Fruit fly (Drosophila melanogaster) whole organism, embryonic: ENCODE data around the gene hang.

Source experiments
- Asciz ChIP-seq: fragments of 200-800 bp; sonication (Bioruptor generic); optimal IDR thresholded peaks from 2 replicates; lab custom pipeline; 2017; ENCODE audit warnings: missing biosample characterization, mild to moderate bottlenecking, missing genetic modification characterization, missing genetic modification reagents
- B-H1 ChIP-seq: fragments of 200-800 bp; sonication (Bioruptor generic); IDR thresholded peaks from 3 replicates; pipeline ENCODE4 v1.3.6; 2022; ENCODE audit warnings: missing biosample characterization, missing genetic modification characterization
- BtbVII ChIP-seq: fragments of 200-800 bp; sonication (Bioruptor generic); optimal IDR thresholded peaks from 3 replicates; lab custom pipeline; 2017; ENCODE audit warnings: missing biosample characterization, mild to moderate bottlenecking, missing genetic modification characterization
- CG1024 ChIP-seq: fragments of 200-800 bp; sonication (Bioruptor generic); IDR thresholded peaks from 2 replicates; pipeline ENCODE4 v1.3.6; 2022; ENCODE audit warnings: missing biosample characterization, missing genetic modification characterization
- CG10462 ChIP-seq: fragments of 200-800 bp; sonication (Bioruptor generic); optimal IDR thresholded peaks from 2 replicates; lab custom pipeline; 2016; ENCODE audit warnings: missing biosample characterization, missing genetic modification characterization
- CG12219 ChIP-seq: fragments of 200-800 bp; sonication (Bioruptor generic); optimal IDR thresholded peaks from 3 replicates; lab custom pipeline; 2018; ENCODE audit warnings: missing biosample characterization, mild to moderate bottlenecking, missing genetic modification characterization
- CG13424 ChIP-seq: fragments of 200-800 bp; sonication (Bioruptor generic); optimal IDR thresholded peaks from 2 replicates; lab custom pipeline; 2019; ENCODE audit warnings: missing biosample characterization, mild to moderate bottlenecking, missing genetic modification characterization, moderate library complexity
- CG1529 ChIP-seq: fragments of 200-800 bp; sonication (Bioruptor generic); optimal IDR thresholded peaks from 3 replicates; lab custom pipeline; 2018; ENCODE audit warnings: missing biosample characterization, missing genetic modification characterization
- CG1603 ChIP-seq: fragments of 200-800 bp; sonication (Bioruptor generic); optimal IDR thresholded peaks from 2 replicates; lab custom pipeline; 2019; ENCODE audit warnings: missing biosample characterization, mild to moderate bottlenecking, missing genetic modification characterization, moderate library complexity
- CG1647 ChIP-seq: fragments of 200-800 bp; sonication (Bioruptor generic); optimal IDR thresholded peaks from 3 replicates; lab custom pipeline; 2016; ENCODE audit warnings: missing biosample characterization, missing genetic modification characterization
- CG18011 ChIP-seq: fragments of 200-800 bp; sonication (Bioruptor generic); optimal IDR thresholded peaks from 2 replicates; lab custom pipeline; 2017; ENCODE audit warnings: missing biosample characterization, missing genetic modification characterization, mild to moderate bottlenecking, moderate library complexity, missing genotype
- CG18599 ChIP-seq: fragments of 200-800 bp; sonication (Bioruptor generic); optimal IDR thresholded peaks from 3 replicates; lab custom pipeline; 2017; ENCODE audit warnings: missing biosample characterization, missing genetic modification characterization, mild to moderate bottlenecking, moderate library complexity, missing genetic modification reagents
- CG2678 ChIP-seq: fragments of 200-800 bp; sonication (Bioruptor generic); optimal IDR thresholded peaks from 3 replicates; lab custom pipeline; 2019; ENCODE audit warnings: missing biosample characterization, mild to moderate bottlenecking, missing genetic modification characterization, moderate library complexity
- CG2875 ChIP-seq: fragments of 200-800 bp; sonication (Bioruptor generic); optimal IDR thresholded peaks from 2 replicates; lab custom pipeline; 2017; ENCODE audit warnings: missing biosample characterization, mild to moderate bottlenecking, missing genetic modification characterization, missing genetic modification reagents
- CG31365 ChIP-seq: fragments of 200-800 bp; sonication (Bioruptor generic); optimal IDR thresholded peaks from 2 replicates; lab custom pipeline; 2018; ENCODE audit warnings: missing biosample characterization, mild to moderate bottlenecking, missing genetic modification characterization
- CG3281 ChIP-seq: fragments of 200-800 bp; sonication (Bioruptor generic); optimal IDR thresholded peaks from 3 replicates; lab custom pipeline; 2017; ENCODE audit warnings: missing biosample characterization, mild to moderate bottlenecking, missing genetic modification characterization
- CG33557 ChIP-seq: fragments of 200-800 bp; sonication (Bioruptor generic); optimal IDR thresholded peaks from 2 replicates; lab custom pipeline; 2019; ENCODE audit warnings: missing biosample characterization, mild to moderate bottlenecking, missing genetic modification characterization, moderate library complexity
- CG5180 ChIP-seq: fragments of 200-800 bp; sonication (Bioruptor generic); optimal IDR thresholded peaks from 3 replicates; lab custom pipeline; 2017; ENCODE audit warnings: missing biosample characterization, missing genetic modification characterization, mild to moderate bottlenecking, moderate library complexity, missing genetic modification reagents
- CG6689 ChIP-seq: fragments of 200-800 bp; sonication (Bioruptor generic); IDR thresholded peaks from 2 replicates; pipeline ENCODE4 v1.3.6; 2022; ENCODE audit warnings: missing biosample characterization, missing genetic modification characterization
- CG6765 ChIP-seq: fragments of 200-800 bp; sonication (Bioruptor generic); optimal IDR thresholded peaks from 3 replicates; lab custom pipeline; 2017; ENCODE audit warnings: missing biosample characterization, mild to moderate bottlenecking, missing genetic modification characterization
- CG7839 ChIP-seq: fragments of 200-800 bp; sonication (Bioruptor generic); optimal IDR thresholded peaks from 3 replicates; lab custom pipeline; 2018; ENCODE audit warnings: missing biosample characterization, mild to moderate bottlenecking, missing genetic modification characterization, moderate library complexity
- CG8290 ChIP-seq, 3 experiments: fragments of 200-800 bp; sonication (Bioruptor generic); optimal IDR thresholded peaks; 2 replicates each; lab custom pipeline; 2016 to 2019; ENCODE audit warnings: missing biosample characterization in 3 of 3, missing genetic modification characterization in 3 of 3, mild to moderate bottlenecking in 2 of 3, moderate library complexity in 1 of 3
- CkIIα-i1 ChIP-seq: fragments of 200-800 bp; sonication (Bioruptor generic); IDR thresholded peaks from 2 replicates; pipeline ENCODE4 v1.3.6; 2022; ENCODE audit warnings: missing biosample characterization, missing genetic modification characterization
- D ChIP-seq, 2 experiments: fragments of 200-800 bp in 1 of 2; fragments of >200 bp in 1 of 2; sonication (Bioruptor generic) in 1 of 2; optimal IDR thresholded peaks; 2 replicates in 1 of 2; 3 replicates in 1 of 2; lab custom pipeline; 2017; ENCODE audit warnings: mild to moderate bottlenecking in 1 of 2, missing biosample characterization in 1 of 2, missing genetic modification characterization in 1 of 2, missing genetic modification reagents in 1 of 2
- Dip3 ChIP-seq: fragments of 200-800 bp; sonication (Bioruptor generic); optimal IDR thresholded peaks from 3 replicates; lab custom pipeline; 2016; ENCODE audit warnings: missing biosample characterization, missing genetic modification characterization
- Fer3 ChIP-seq: fragments of 200-800 bp; sonication (Bioruptor generic); optimal IDR thresholded peaks from 2 replicates; lab custom pipeline; 2018; ENCODE audit warnings: missing biosample characterization, mild to moderate bottlenecking, missing genetic modification characterization, moderate library complexity
- HLH3B ChIP-seq: fragments of 200-800 bp; sonication (Bioruptor generic); IDR thresholded peaks from 2 replicates; pipeline ENCODE4 v1.3.6; 2022; ENCODE audit warnings: missing biosample characterization, missing genetic modification characterization
- HLH54F ChIP-seq: fragments of 200-800 bp; sonication (Bioruptor generic); optimal IDR thresholded peaks from 3 replicates; lab custom pipeline; 2016; ENCODE audit warnings: missing biosample characterization, missing genetic modification characterization
- HmgD ChIP-seq: fragments of 200-800 bp; sonication (Bioruptor generic); optimal IDR thresholded peaks from 3 replicates; lab custom pipeline; 2016; ENCODE audit warnings: missing biosample characterization, missing genetic modification characterization
- Hmr ChIP-seq: fragments of 200-800 bp; sonication (Bioruptor generic); optimal IDR thresholded peaks from 3 replicates; lab custom pipeline; 2017; ENCODE audit warnings: mild to moderate bottlenecking, missing biosample characterization, missing genetic modification reagents, missing genetic modification characterization
- Hmx ChIP-seq: fragments of 200-800 bp; sonication (Bioruptor generic); optimal IDR thresholded peaks from 2 replicates; lab custom pipeline; 2016; ENCODE audit warnings: missing biosample characterization, missing genetic modification characterization
- Med ChIP-seq: fragments of 200-800 bp; sonication (Bioruptor generic); peaks from one replicate; lab custom pipeline; 2016; ENCODE audit warnings: missing biosample characterization, missing genetic modification characterization, mild to moderate bottlenecking, inconsistent platforms, moderate library complexity
- Ravus ChIP-seq: fragments of 200-800 bp; sonication (Bioruptor generic); IDR thresholded peaks from 2 replicates; pipeline ENCODE4 v1.3.6; 2022; ENCODE audit warnings: missing biosample characterization, missing genetic modification characterization
- Sin3A ChIP-seq: fragments of >200 bp; optimal IDR thresholded peaks from 2 replicates; lab custom pipeline; 2018
- Stat92E ChIP-seq, 3 experiments: fragments of >200 bp in 2 of 3; fragments of 200-800 bp in 1 of 3; sonication (Bioruptor generic) in 1 of 3; optimal IDR thresholded peaks; 2 replicates each; lab custom pipeline; 2017 to 2019; ENCODE audit warnings: missing biosample characterization in 3 of 3, missing genetic modification characterization in 3 of 3, mild to moderate bottlenecking in 1 of 3, moderate library complexity in 1 of 3
- Vsx1 ChIP-seq: fragments of 200-800 bp; sonication (Bioruptor generic); optimal IDR thresholded peaks from 2 replicates; lab custom pipeline; 2017; ENCODE audit warnings: missing biosample characterization, mild to moderate bottlenecking, missing genetic modification characterization, missing genetic modification reagents
- YL-1 ChIP-seq: fragments of 200-800 bp; sonication (Bioruptor generic); optimal IDR thresholded peaks from 3 replicates; lab custom pipeline; 2017; ENCODE audit warnings: missing biosample characterization, mild to moderate bottlenecking, missing genetic modification characterization
- cg ChIP-seq: fragments of 200-800 bp; sonication (Bioruptor generic); optimal IDR thresholded peaks from 3 replicates; lab custom pipeline; 2019; ENCODE audit warnings: missing biosample characterization, mild to moderate bottlenecking, missing genetic modification characterization, moderate library complexity
- fd96Cb ChIP-seq: fragments of 200-800 bp; sonication (Bioruptor generic); optimal IDR thresholded peaks from 2 replicates; lab custom pipeline; 2018; ENCODE audit warnings: missing biosample characterization, mild to moderate bottlenecking, missing genetic modification characterization, moderate library complexity
- grau ChIP-seq: fragments of 200-800 bp; optimal IDR thresholded peaks from 3 replicates; lab custom pipeline; 2019; ENCODE audit warnings: missing biosample characterization, mild to moderate bottlenecking, missing genetic modification characterization, moderate library complexity
- mam ChIP-seq: fragments of 200-800 bp; sonication (Bioruptor generic); optimal IDR thresholded peaks from 3 replicates; lab custom pipeline; 2016; ENCODE audit warnings: missing biosample characterization, missing genetic modification characterization
- mirr ChIP-seq: fragments of 200-800 bp; sonication (Bioruptor generic); optimal IDR thresholded peaks from 3 replicates; lab custom pipeline; 2018; ENCODE audit warnings: missing biosample characterization, mild to moderate bottlenecking, missing genetic modification characterization
- nerfin-2 ChIP-seq: fragments of 200-800 bp; sonication (Bioruptor generic); IDR thresholded peaks from 2 replicates; pipeline ENCODE4 v1.3.6; 2022; ENCODE audit warnings: missing biosample characterization, missing genetic modification characterization; ENCODE audit not compliant: partially characterized antibody
- pnt ChIP-seq: fragments of 200-800 bp; sonication (Bioruptor generic); optimal IDR thresholded peaks from 3 replicates; lab custom pipeline; 2016; ENCODE audit warnings: missing biosample characterization, missing genetic modification characterization
- so ChIP-seq: fragments of 200-800 bp; sonication (Bioruptor generic); IDR thresholded peaks from 3 replicates; pipeline ENCODE4 v1.3.6; 2022; ENCODE audit warnings: missing biosample characterization, missing genetic modification characterization
- unpg ChIP-seq: fragments of 200-800 bp; sonication (Bioruptor generic); optimal IDR thresholded peaks from 3 replicates; lab custom pipeline; 2018; ENCODE audit warnings: missing biosample characterization, mild to moderate bottlenecking, missing genetic modification characterization, moderate library complexity
- wek ChIP-seq: fragments of 200-800 bp; sonication (Bioruptor generic); optimal IDR thresholded peaks from 3 replicates; lab custom pipeline; 2018; ENCODE audit warnings: missing biosample characterization, mild to moderate bottlenecking, missing genetic modification characterization, moderate library complexity

Gene hang

dm6 chrX:16420048-16420447, 2.6 kb upstream of the hang start (continued):
- TF ChIP-seq Fer3 (tag; lab: Kevin White, UChicago), result peak; percentile 3
- TF ChIP-seq CG2875 (GFP tag; lab: Kevin White, UChicago), result no peak
- peak; percentile 42 for TF ChIP-seq CG2678 (tag; lab: Kevin White, UChicago)
- peak; percentile 11 for TF ChIP-seq CG6765 (GFP tag; lab: Kevin White, UChicago)
- peak; percentile 46 for TF ChIP-seq mirr (GFP tag; lab: Kevin White, UChicago)
- peak; percentile 26 for TF ChIP-seq BtbVII
- no peak for TF ChIP-seq HLH54F (GFP tag; lab: Kevin White, UChicago)
- TF ChIP-seq grau (tag; lab: Kevin White, UChicago), result no peak
- peak; percentile 49 for TF ChIP-seq CG18599 (GFP tag; lab: Kevin White, UChicago)
- TF ChIP-seq CG3281, result peak; percentile 12
- TF ChIP-seq HmgD, result no peak
- no peak for TF ChIP-seq mam (GFP tag; lab: Kevin White, UChicago)
- peak; percentile 6 for TF ChIP-seq wek
- peak; percentile 17 for TF ChIP-seq unpg (GFP tag; lab: Kevin White, UChicago)
- TF ChIP-seq Hmx, result no peak
- peak; percentile 2 for TF ChIP-seq Asciz (GFP tag; lab: Kevin White, UChicago)
- peak; percentile 68 for TF ChIP-seq Med
- TF ChIP-seq CG1603 (tag; lab: Kevin White, UChicago), result peak; percentile 11
- no peak for TF ChIP-seq CG18011 (GFP tag; lab: Kevin White, UChicago)
- TF ChIP-seq HLH3B (GFP tag; lab: Robert Waterston, UW), result 0 out of 2 replicates have a peak, but pooled peaks have one; percentile 16
- TF ChIP-seq Hmr, result peak; percentile 43
- peak; percentile 8 for TF ChIP-seq CG31365 (tag; lab: Kevin White, UChicago)
- no peak for TF ChIP-seq CG8290 (GFP tag; optimal IDR thresholded peaks at IDR 0.05; lab: Kevin White, UChicago)
- peak in 1 of 2 experiments; percentile 54 for TF ChIP-seq CG8290 (tag; optimal IDR thresholded peaks at IDR 0.05; lab: Kevin White, UChicago)

dm6 chrX:16420878-16421277, 1.8 kb upstream of the hang start:
- no peak for TF ChIP-seq CkIIα-i1 (GFP tag; lab: Robert Waterston, UW)
- no peak for TF ChIP-seq CG7839 (tag; lab: Kevin White, UChicago)
- no peak for TF ChIP-seq nerfin-2 (GFP tag; lab: Robert Waterston, UW)
- TF ChIP-seq Vsx1 (GFP tag; lab: Kevin White, UChicago), result no peak
- TF ChIP-seq CG6689, result no peak
- no peak for TF ChIP-seq CG13424
- TF ChIP-seq CG5180 (GFP tag; lab: Kevin White, UChicago), result no peak
- TF ChIP-seq fd96Cb (tag; lab: Kevin White, UChicago), result no peak
- no peak for TF ChIP-seq Sin3A (lab: Kevin White, UChicago)
- no peak for TF ChIP-seq pnt (GFP tag; lab: Kevin White, UChicago)
- no peak for TF ChIP-seq B-H1

dm6 chrX:16421899-16422412, 675 bp upstream of the hang start, which contains the start of gene AnxB11:
AnxB11 (minus strand) TSS chrX:16422265.
- TF ChIP-seq CG33557 (no peak), Dip3 (GFP tag; lab: Kevin White, UChicago) (no peak), so (GFP tag; lab: Robert Waterston, UW) (no peak), HLH3B (GFP tag; lab: Robert Waterston, UW) (no peak), CG1647 (GFP tag; lab: Kevin White, UChicago) (no peak), cg (GFP tag; lab: Kevin White, UChicago) (peak; percentile 92), CG3281 (no peak), wek (no peak), CG12219 (no peak), D (optimal IDR thresholded peaks at IDR 0.05; lab: Kevin White, UChicago) (no peak), D (GFP tag; optimal IDR thresholded peaks at IDR 0.05; lab: Kevin White, UChicago) (no peak), Ravus (GFP tag; lab: Robert Waterston, UW) (no peak), CG1024 (GFP tag; lab: Robert Waterston, UW) (no peak), YL-1 (peak; percentile 13), CG1529 (GFP tag; lab: Kevin White, UChicago) (peak; percentile 86), BtbVII (no peak), Stat92E (GFP tag; optimal IDR thresholded peaks at IDR 0.05; lab: Kevin White, UChicago) (no peak), CG10462 (no peak)
